Worm (Caenorhabditis elegans): Measurements from ENCODE around the gene srd-18.

- TF ChIP-seq ztf-29 (GFP tag; IDR thresholded peaks at IDR 0.05) (no peak), ref-1 (GFP tag; conservative IDR thresholded peaks at IDR 0.05) (no peak), cog-1 (tag; optimal IDR thresholded peaks at IDR 0.05) (no peak), klf-2 (GFP tag; conservative IDR thresholded peaks at IDR 0.05) (no peak), med-1 (GFP tag; optimal IDR thresholded peaks at IDR 0.05; ENCODE audit: insufficient read depth) (no peak), flt-1 (GFP tag; IDR thresholded peaks at IDR 0.05) (no peak), ztf-23 (GFP tag; IDR thresholded peaks at IDR 0.05) (no peak), T22C8.4 (GFP tag; IDR thresholded peaks at IDR 0.05) (no peak), tab-1 (GFP tag; IDR thresholded peaks at IDR 0.05) (no peak)
These were observed 15.0 kb upstream of the srd-18 start, which contains the start of gene col-162 for ce11 chrV:13441661-13442060.
